Worm (Caenorhabditis elegans) whole organism, late embryonic: ENCODE data around the gene C50F4.9.

Source experiments
- ama-1 ChIP-seq: fragments of 150-350 bp; optimal IDR thresholded peaks from 2 replicates; lab custom pipeline; 2014
- ceh-19 ChIP-seq: fragments of 200-800 bp; sonication (Bioruptor generic); optimal IDR thresholded peaks from 2 replicates; lab custom pipeline; 2018; ENCODE audit warnings: mild to moderate bottlenecking, missing genetic modification characterization, missing compliant biosample characterization
- dmd-4 ChIP-seq: sonication (generic microtip); optimal IDR thresholded peaks from 2 replicates; lab custom pipeline; 2016; ENCODE audit warnings: borderline replicate concordance, missing genetic modification characterization, missing compliant biosample characterization
- elt-2 ChIP-seq: sonication (generic microtip); optimal IDR thresholded peaks from 2 replicates; lab custom pipeline; 2016; ENCODE audit warnings: missing genetic modification reagents, missing genetic modification characterization, missing compliant biosample characterization
- fkh-10 ChIP-seq: fragments of 150-350 bp; optimal IDR thresholded peaks from 2 replicates; lab custom pipeline; 2014; ENCODE audit warnings: missing biosample characterization, missing genetic modification reagents, missing genetic modification characterization
- hlh-13 ChIP-seq: fragments of 200-800 bp; sonication (Bioruptor generic); optimal IDR thresholded peaks from 2 replicates; lab custom pipeline; 2018; ENCODE audit warnings: mild to moderate bottlenecking, missing genetic modification characterization, missing compliant biosample characterization
- hlh-8 ChIP-seq: sonication (generic microtip); optimal IDR thresholded peaks from 2 replicates; lab custom pipeline; 2016; ENCODE audit warnings: missing genotype, missing genetic modification characterization, missing compliant biosample characterization
- lim-6 ChIP-seq: sonication (generic microtip); optimal IDR thresholded peaks from 2 replicates; lab custom pipeline; 2016; ENCODE audit warnings: missing genetic modification characterization, missing compliant biosample characterization
- nhr-11 ChIP-seq: fragments of 150-350 bp; optimal IDR thresholded peaks from 2 replicates; lab custom pipeline; 2014; ENCODE audit warnings: missing biosample characterization, missing genetic modification characterization
- pqm-1 ChIP-seq: sonication (generic microtip); optimal IDR thresholded peaks from 2 replicates; lab custom pipeline; 2016; ENCODE audit warnings: missing genetic modification characterization, missing compliant biosample characterization
- ref-2 ChIP-seq: sonication (generic microtip); optimal IDR thresholded peaks from 2 replicates; lab custom pipeline; 2016; ENCODE audit warnings: missing genetic modification characterization, missing compliant biosample characterization
- rnt-1 ChIP-seq: sonication (generic microtip); optimal IDR thresholded peaks from 2 replicates; lab custom pipeline; 2016; ENCODE audit warnings: missing genetic modification characterization, missing compliant biosample characterization

ce11 chrV:9536505-9536904, 12.5 kb upstream of the C50F4.9 start, which contains the start of gene C50F4.4:
- no peak for TF ChIP-seq dmd-4 (tag; lab: Kevin White, UChicago)
- TF ChIP-seq ref-2 (tag; lab: Kevin White, UChicago), result no peak
- no peak for TF ChIP-seq lim-6
- no peak for TF ChIP-seq rnt-1
- no peak for TF ChIP-seq pqm-1 (tag; lab: Kevin White, UChicago)
- TF ChIP-seq fkh-10, result no peak
- TF ChIP-seq nhr-11 (tag; lab: Kevin White, UChicago), result no peak
- no peak for TF ChIP-seq hlh-13
- TF ChIP-seq ama-1 (lab: Kevin White, UChicago), result no peak
- TF ChIP-seq hlh-8 (tag; lab: Kevin White, UChicago), result peak; percentile 22
- TF ChIP-seq elt-2 (tag; lab: Kevin White, UChicago), result no peak
- TF ChIP-seq ceh-19 (GFP tag; lab: Kevin White, UChicago), result no peak
